Worm (Caenorhabditis elegans): Measurements from ENCODE around the gene nhr-35.

Gene nhr-35

ce11 chrX:4530426-4531044, 2.0 kb upstream of the nhr-35 start:
- TF ChIP-seq ceh-30 (tag; optimal IDR thresholded peaks at IDR 0.05) (no peak), tbx-7 (tag; optimal IDR thresholded peaks at IDR 0.05) (no peak), sdc-2 (tag; optimal IDR thresholded peaks at IDR 0.05) (no peak), T23F11.4 (GFP tag; optimal IDR thresholded peaks at IDR 0.05) (no peak), hlh-15 (tag; optimal IDR thresholded peaks at IDR 0.05) (no peak), npax-4 (tag; optimal IDR thresholded peaks at IDR 0.05) (no peak), syd-9 (tag; optimal IDR thresholded peaks at IDR 0.05) (no peak), C08G9.2 (tag; optimal IDR thresholded peaks at IDR 0.05) (no peak), tbx-2 (tag; optimal IDR thresholded peaks at IDR 0.05) (no peak), nhr-11 (tag; optimal IDR thresholded peaks at IDR 0.05) (no peak), ceh-34 (tag; optimal IDR thresholded peaks at IDR 0.05) (no peak), dve-1 (tag; optimal IDR thresholded peaks at IDR 0.05) (no peak), ztf-16 (tag; optimal IDR thresholded peaks at IDR 0.05) (no peak), ceh-6 (GFP tag; optimal IDR thresholded peaks at IDR 0.05) (no peak), unc-55 (GFP tag; optimal IDR thresholded peaks at IDR 0.05) (no peak), lin-11 (tag; optimal IDR thresholded peaks at IDR 0.05) (no peak)

ce11 chrX:4534112-4534511, 1.6 kb downstream of the nhr-35 start:
- TF ChIP-seq ceh-14 (tag; optimal IDR thresholded peaks at IDR 0.05) (no peak), lim-6 (tag; optimal IDR thresholded peaks at IDR 0.05) (no peak), ceh-31 (tag; optimal IDR thresholded peaks at IDR 0.05) (no peak), unc-86 (tag; optimal IDR thresholded peaks at IDR 0.05) (no peak), ceh-2 (tag; optimal IDR thresholded peaks at IDR 0.05) (no peak)

ce11 chrX:4544543-4544942, 12.1 kb downstream of the nhr-35 start, which contains the start of gene C07A12.2:
TSS of gene C07A12.2 (plus strand) at chrX:4544843.
- TF ChIP-seq sox-4 (tag; optimal IDR thresholded peaks at IDR 0.05) (no peak), fkh-6 (tag; optimal IDR thresholded peaks at IDR 0.05) (no peak), syd-9 (tag; optimal IDR thresholded peaks at IDR 0.05) (no peak), ceh-22 (tag; optimal IDR thresholded peaks at IDR 0.05) (no peak), odd-2 (tag; optimal IDR thresholded peaks at IDR 0.05) (no peak), ceh-24 (tag; optimal IDR thresholded peaks at IDR 0.05) (no peak), pqm-1 (tag; optimal IDR thresholded peaks at IDR 0.05) (no peak), ets-4 (tag; optimal IDR thresholded peaks at IDR 0.05) (no peak)

ce11 chrX:4548929-4549328, 16.4 kb downstream of the nhr-35 start:
- TF ChIP-seq T23F11.4 (GFP tag; optimal IDR thresholded peaks at IDR 0.05) (no peak), hlh-6 (tag; optimal IDR thresholded peaks at IDR 0.05) (no peak), Y22D7AL.16 (tag; optimal IDR thresholded peaks at IDR 0.05) (no peak), fkh-10 (GFP tag; optimal IDR thresholded peaks at IDR 0.05) (no peak), lim-6 (tag; optimal IDR thresholded peaks at IDR 0.05) (no peak)

ce11 chrX:4549853-4550596, 17.5 kb downstream of the nhr-35 start, which contains the start of gene C07A12.18:
TSS of gene C07A12.18 (minus strand) at chrX:4549903.
- TF ChIP-seq ceh-9 (tag; optimal IDR thresholded peaks at IDR 0.05) (no peak), ceh-6 (GFP tag; optimal IDR thresholded peaks at IDR 0.05) (no peak), gmeb-2 (tag; optimal IDR thresholded peaks at IDR 0.05) (no peak), fkh-6 (tag; optimal IDR thresholded peaks at IDR 0.05) (no peak), nfya-1 (tag; optimal IDR thresholded peaks at IDR 0.05) (no peak), lim-6 (tag; optimal IDR thresholded peaks at IDR 0.05) (no peak), ceh-48 (tag; optimal IDR thresholded peaks at IDR 0.05) (no peak), unc-55 (GFP tag; optimal IDR thresholded peaks at IDR 0.05) (no peak), pha-2 (tag; optimal IDR thresholded peaks at IDR 0.05) (no peak), ceh-24 (tag; optimal IDR thresholded peaks at IDR 0.05) (no peak), ceh-18 (tag; optimal IDR thresholded peaks at IDR 0.05) (no peak), C08G9.2 (tag; optimal IDR thresholded peaks at IDR 0.05) (no peak), mec-3 (tag; optimal IDR thresholded peaks at IDR 0.05; ENCODE audit: borderline replicate concordance) (no peak), nhr-11 (tag; optimal IDR thresholded peaks at IDR 0.05) (no peak), F13H6.1 (tag; optimal IDR thresholded peaks at IDR 0.05) (no peak), hlh-8 (tag; optimal IDR thresholded peaks at IDR 0.05) (no peak), ztf-16 (tag; optimal IDR thresholded peaks at IDR 0.05) (no peak), hlh-6 (tag; optimal IDR thresholded peaks at IDR 0.05) (no peak), eyg-1 (tag; optimal IDR thresholded peaks at IDR 0.05) (no peak)

Measured in whole organism, late embryonic.